Fruit fly (Drosophila melanogaster): ENCODE data around the gene CG45544.

Gene CG45544

DNA sequence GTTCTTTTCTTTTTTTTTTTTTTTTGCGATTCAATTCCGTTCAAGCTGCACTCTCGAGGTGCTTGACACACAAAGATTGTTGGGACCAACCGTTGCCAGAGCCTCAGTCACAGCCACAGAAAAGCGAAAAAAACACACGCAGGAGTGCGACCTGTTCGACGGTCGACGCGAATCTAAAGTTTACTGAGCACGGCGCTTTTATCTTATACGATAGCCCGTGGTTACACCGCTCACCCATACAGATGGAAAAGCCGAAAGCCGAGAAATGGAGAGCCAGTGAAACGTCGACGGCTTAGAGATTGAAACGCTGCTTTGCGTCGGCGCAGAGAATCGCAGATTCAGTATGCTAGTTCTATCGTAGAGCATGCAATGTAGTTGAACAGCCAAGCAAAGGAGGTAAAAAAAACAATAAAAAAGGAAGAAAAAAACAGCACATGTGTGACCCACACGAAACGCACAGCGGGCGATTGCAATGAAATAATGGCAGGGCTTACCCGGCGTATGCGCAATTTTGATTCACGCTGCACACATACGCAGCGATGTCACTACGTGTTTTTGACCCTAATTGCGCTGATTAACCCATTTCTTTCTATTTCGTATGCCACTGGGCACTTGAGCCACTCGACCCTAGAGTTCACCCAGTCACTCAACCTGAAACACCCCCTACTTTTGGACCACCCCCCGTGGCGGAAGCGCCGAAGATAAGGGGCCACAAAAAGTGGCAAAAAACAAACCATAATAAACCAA is 5.8 kb upstream of the CG45544 start, which contains the start of gene SP1029:
Gene SP1029, minus strand, starts transcription at position 180 of the 747 bp plus-strand sequence.
- TF ChIP-seq Dll (optimal IDR thresholded peaks at IDR 0.05), result no peak
- peak in 1 of 2 experiments; percentile 37 for TF ChIP-seq EcR (GFP tag; optimal IDR thresholded peaks at IDR 0.05)

DNA sequence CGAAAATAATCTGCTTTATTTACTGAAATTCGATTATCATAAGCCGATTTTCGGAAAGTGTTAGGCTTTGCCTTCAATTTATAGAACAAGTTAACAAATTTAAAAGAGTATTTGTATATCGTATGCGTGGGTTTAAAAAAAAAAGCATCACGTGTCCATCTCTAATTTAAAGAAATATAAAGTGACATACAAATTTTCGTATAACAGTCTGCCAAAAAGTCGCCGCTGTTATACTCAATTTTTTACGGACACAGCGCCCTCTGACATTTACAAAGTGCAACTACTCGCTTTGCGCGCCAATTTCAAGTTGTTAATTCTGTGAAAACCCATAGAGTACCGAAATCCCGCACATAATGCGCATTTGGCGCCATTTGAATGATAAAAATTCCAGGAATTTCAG is 4.9 kb upstream of the CG45544 start:
- TF ChIP-seq Dll (optimal IDR thresholded peaks at IDR 0.05), result no peak
- no peak for TF ChIP-seq usp (GFP tag; optimal IDR thresholded peaks at IDR 0.05)
- no peak for TF ChIP-seq EcR (GFP tag; optimal IDR thresholded peaks at IDR 0.05)
- TF ChIP-seq pan (optimal IDR thresholded peaks at IDR 0.05), result no peak
- no peak for TF ChIP-seq CG8478 (optimal IDR thresholded peaks at IDR 0.05)

- TF ChIP-seq pan (optimal IDR thresholded peaks at IDR 0.05), result no peak
- TF ChIP-seq EcR (GFP tag; optimal IDR thresholded peaks at IDR 0.05), result peak in 1 of 2 experiments; percentile 50
Observed at dm6 chr3R:29253874-29254273, 2.4 kb upstream of the CG45544 start.

DNA sequence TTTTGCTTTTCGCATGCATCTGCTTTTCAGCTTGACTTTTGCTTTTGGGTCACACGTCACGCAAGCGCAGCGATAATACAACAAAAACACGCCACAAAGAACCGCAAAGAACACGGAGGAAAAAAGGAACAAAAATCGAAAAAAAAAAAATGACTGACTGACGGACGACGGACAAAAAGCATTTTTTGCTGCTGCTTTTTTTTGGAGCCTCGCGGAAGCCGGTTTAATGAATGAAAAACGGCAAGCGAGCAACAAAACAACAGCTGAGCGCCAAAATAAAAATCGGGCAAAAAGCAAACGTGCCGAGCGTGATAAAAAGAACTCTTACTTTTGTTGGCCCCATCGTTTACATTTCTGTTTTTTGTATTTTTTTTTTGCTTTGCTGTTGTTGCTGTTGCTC is 1.9 kb upstream of the CG45544 start:
- no peak for TF ChIP-seq EcR (GFP tag; optimal IDR thresholded peaks at IDR 0.05)
- TF ChIP-seq CG8478 (optimal IDR thresholded peaks at IDR 0.05), result no peak
- TF ChIP-seq pan (optimal IDR thresholded peaks at IDR 0.05), result no peak
- TF ChIP-seq Dll (optimal IDR thresholded peaks at IDR 0.05), result no peak
- TF ChIP-seq usp (GFP tag; optimal IDR thresholded peaks at IDR 0.05), result no peak
- no peak for TF ChIP-seq psq (optimal IDR thresholded peaks at IDR 0.05)

DNA sequence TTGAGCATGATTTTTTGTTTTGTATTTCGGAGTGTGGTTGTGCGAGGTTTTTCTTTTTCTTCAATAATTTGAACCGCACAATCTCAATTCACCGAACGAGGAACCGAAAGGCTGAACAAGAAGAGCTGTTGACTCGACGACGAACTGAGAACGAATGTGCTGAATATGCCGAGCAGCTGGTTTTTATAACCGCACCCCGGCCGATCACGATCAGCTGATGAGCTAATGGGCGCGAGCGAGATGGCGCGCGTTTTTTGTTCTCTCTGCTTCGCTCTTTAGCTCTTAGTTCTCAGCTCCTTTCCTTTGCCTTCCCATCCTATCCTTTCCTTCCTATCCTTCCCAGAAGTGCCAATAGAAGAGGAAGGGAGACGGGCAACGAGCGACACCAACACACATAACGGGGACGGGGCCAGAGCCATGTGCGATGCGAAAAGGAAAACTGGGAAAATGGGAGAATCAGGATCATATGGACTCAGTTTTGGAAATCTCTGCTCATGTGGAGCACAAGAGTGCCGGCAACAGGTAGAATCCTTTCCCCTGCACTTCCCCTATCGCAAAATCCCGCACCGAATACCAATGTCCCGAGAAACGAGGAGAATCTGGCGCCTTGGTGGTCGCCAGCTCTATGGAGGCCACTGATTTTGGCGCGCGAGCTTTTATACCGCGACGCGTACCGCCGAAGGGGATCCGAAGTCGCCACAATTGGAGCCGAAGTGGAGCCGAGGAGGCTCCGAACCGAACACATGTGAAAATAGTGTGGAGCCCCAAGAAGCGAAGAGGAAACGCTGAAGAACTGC is 921 bp upstream of the CG45544 start, which contains the start of gene stg:
Gene stg, minus strand, starts transcription at position 635 of the 797 bp plus-strand sequence.
- no peak for TF ChIP-seq usp (GFP tag; optimal IDR thresholded peaks at IDR 0.05)
- TF ChIP-seq psq (optimal IDR thresholded peaks at IDR 0.05), result no peak
- no peak for TF ChIP-seq EcR (GFP tag; optimal IDR thresholded peaks at IDR 0.05)
- TF ChIP-seq CG8478 (optimal IDR thresholded peaks at IDR 0.05), result no peak
- no peak for TF ChIP-seq pan (optimal IDR thresholded peaks at IDR 0.05)
- no peak for TF ChIP-seq Dll (optimal IDR thresholded peaks at IDR 0.05)

DNA sequence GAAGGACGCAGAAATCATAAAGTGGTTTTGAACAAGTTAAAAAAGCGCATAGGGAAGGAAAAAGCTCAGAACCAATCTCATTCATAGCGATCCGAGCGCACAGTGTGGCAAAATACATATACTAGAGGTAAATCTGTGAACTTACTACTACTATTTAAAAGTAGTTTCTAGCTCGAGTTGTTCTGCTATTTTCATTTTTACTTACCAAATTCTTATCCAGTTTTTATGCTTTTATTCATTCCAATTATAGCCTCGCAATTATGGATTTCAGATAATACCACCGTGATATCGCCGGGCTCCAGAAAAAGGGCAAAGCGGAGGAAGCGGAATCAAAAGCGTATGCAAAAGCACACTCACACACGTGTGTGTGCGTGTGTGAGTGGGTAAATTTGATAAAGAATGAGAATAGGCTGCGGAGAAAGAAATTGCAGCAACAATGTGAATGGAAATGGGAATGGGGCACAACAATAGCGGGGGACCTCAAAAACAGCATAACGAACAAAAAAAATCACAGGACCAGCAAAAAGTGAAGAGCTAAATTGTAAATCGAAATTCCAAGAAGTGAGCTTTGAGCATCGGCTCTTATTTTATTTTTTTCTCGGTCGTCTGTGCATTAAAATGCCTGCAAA is 640 bp downstream of the CG45544 start:
- no peak for TF ChIP-seq Dll (optimal IDR thresholded peaks at IDR 0.05)
- TF ChIP-seq CG8478 (optimal IDR thresholded peaks at IDR 0.05), result no peak
- no peak for TF ChIP-seq usp (GFP tag; optimal IDR thresholded peaks at IDR 0.05)
- no peak for TF ChIP-seq EcR (GFP tag; optimal IDR thresholded peaks at IDR 0.05)
- no peak for TF ChIP-seq psq (optimal IDR thresholded peaks at IDR 0.05)
- TF ChIP-seq pan (optimal IDR thresholded peaks at IDR 0.05), result no peak

DNA sequence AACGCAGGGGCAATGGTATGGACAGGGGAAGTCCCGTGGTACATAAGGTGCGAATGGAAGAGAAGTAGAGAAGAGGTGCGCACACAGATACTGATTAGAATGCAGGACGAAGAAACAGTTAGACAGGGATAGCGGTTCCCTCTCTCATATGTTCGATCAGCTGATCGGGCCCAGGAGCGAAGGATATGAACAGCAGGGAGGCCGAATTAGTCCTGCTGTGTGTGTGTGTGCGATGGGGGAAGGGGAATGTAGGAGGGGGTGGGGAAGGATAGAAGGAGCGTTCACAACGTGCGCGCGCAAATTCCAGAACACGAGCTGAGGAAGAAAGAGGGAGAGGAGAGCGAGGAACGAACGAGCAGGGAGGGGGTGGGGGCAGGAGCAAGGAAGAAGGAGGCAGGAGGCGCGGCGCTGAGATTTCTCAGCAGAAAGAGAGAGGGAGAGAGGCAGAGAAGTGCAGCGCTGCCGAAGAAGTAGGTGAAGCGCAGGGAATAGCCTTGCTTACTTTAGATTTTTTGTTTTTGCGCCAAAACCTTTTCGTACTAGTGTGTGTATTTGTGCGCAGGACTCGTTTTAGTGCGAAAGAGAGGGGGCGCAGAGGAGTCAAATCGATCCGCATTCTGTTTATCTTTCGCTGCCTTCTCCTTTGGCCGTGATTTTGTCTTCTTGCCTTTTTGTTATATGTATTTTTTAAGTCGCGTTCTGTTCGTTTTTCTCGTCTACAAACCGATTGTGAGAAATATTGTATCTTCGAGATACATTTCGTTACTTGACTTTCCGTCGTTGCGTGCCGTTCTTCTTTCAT is 1.8 kb downstream of the CG45544 start:
- TF ChIP-seq Dll (optimal IDR thresholded peaks at IDR 0.05) (no peak), psq (optimal IDR thresholded peaks at IDR 0.05) (no peak), usp (GFP tag; optimal IDR thresholded peaks at IDR 0.05) (no peak), pan (optimal IDR thresholded peaks at IDR 0.05) (no peak), CG8478 (optimal IDR thresholded peaks at IDR 0.05) (no peak), EcR (GFP tag; optimal IDR thresholded peaks at IDR 0.05) (no peak)

- TF ChIP-seq CG8478 (optimal IDR thresholded peaks at IDR 0.05), result no peak
- TF ChIP-seq pan (optimal IDR thresholded peaks at IDR 0.05), result no peak
- TF ChIP-seq psq (optimal IDR thresholded peaks at IDR 0.05), result no peak
- no peak for TF ChIP-seq EcR (GFP tag; optimal IDR thresholded peaks at IDR 0.05)
- no peak for TF ChIP-seq Dll (optimal IDR thresholded peaks at IDR 0.05)
- no peak for TF ChIP-seq usp (GFP tag; optimal IDR thresholded peaks at IDR 0.05)
Observed at dm6 chr3R:29259466-29260132, 3.3 kb downstream of the CG45544 start.

- TF ChIP-seq Dll (optimal IDR thresholded peaks at IDR 0.05) (no peak), pan (optimal IDR thresholded peaks at IDR 0.05) (no peak), CG8478 (optimal IDR thresholded peaks at IDR 0.05) (no peak), EcR (GFP tag; optimal IDR thresholded peaks at IDR 0.05) (no peak), psq (optimal IDR thresholded peaks at IDR 0.05) (no peak), usp (GFP tag; optimal IDR thresholded peaks at IDR 0.05) (no peak)
Observed at dm6 chr3R:29262481-29262880, 6.2 kb downstream of the CG45544 start.

DNA sequence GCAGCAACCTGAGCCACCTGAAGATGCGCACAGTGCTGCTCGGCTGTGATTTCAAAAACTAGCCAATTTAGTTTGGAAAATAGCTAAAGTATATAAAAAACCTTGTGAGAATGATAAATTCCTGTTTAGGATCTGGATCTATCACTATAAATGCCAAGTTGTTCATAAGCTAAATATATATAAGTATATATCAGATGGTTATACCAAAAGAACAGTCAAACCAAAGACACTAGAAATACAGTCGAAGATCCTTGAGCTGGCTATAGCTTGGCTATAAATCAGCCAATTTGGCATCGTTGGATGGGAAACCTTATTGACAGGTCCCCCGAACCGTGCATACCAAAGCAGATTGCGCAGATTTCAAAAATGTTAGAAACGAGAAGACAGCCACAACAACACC is 7.0 kb downstream of the CG45544 start:
- TF ChIP-seq CG8478 (optimal IDR thresholded peaks at IDR 0.05) (no peak), EcR (GFP tag; optimal IDR thresholded peaks at IDR 0.05) (no peak), psq (optimal IDR thresholded peaks at IDR 0.05) (no peak), pan (optimal IDR thresholded peaks at IDR 0.05) (no peak), Dll (optimal IDR thresholded peaks at IDR 0.05) (no peak)

DNA sequence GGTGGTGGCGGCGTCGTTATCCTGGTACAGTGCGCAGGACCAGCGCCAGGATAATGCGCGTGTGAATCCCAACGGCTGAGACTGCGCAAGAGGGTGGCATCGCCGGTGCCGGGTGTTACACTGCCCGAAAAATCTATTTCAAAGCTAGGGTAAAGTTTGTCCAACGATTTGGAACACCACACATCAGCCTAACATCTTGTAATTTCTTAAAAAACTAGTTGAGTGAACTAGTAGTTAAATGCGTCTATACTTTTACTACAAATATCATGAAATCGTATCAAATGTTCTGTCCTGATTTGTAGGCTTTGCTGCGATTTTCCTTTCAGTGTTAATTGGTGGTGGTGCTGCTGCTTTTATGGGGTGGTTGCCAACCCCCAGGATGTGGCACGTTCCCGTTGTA is 8.8 kb downstream of the CG45544 start:
- TF ChIP-seq usp (GFP tag; optimal IDR thresholded peaks at IDR 0.05) (no peak), CG8478 (optimal IDR thresholded peaks at IDR 0.05) (no peak), pan (optimal IDR thresholded peaks at IDR 0.05) (no peak), EcR (GFP tag; optimal IDR thresholded peaks at IDR 0.05) (no peak), Dll (optimal IDR thresholded peaks at IDR 0.05) (no peak), psq (optimal IDR thresholded peaks at IDR 0.05) (no peak)

Measured in whole organism.